Worm (Caenorhabditis elegans) whole organism, midembryonic: ENCODE measurements around the gene ser-7.
A peak's percentile ranks its signal among the peaks of the same experiment; 100 is the strongest.

Experiments used
- T22C8.4 ChIP-seq: fragments of 200-800 bp; sonication (Bioruptor generic); IDR thresholded peaks from 2 replicates; pipeline ENCODE4 v1.3.6; 2022; ENCODE audit warnings: missing genetic modification characterization, missing compliant biosample characterization
- cog-1 ChIP-seq: sonication (generic microtip); optimal IDR thresholded peaks from 2 replicates; lab custom pipeline; 2016; ENCODE audit warnings: missing genetic modification characterization, missing compliant biosample characterization
- flt-1 ChIP-seq: fragments of 200-800 bp; sonication (Bioruptor generic); IDR thresholded peaks from 2 replicates; pipeline ENCODE4 v1.3.6; 2022; ENCODE audit warnings: missing genetic modification characterization, missing compliant biosample characterization
- klf-2 ChIP-seq: fragments of 200-800 bp; sonication (Bioruptor generic); conservative IDR thresholded peaks from 2 replicates; pipeline ENCODE4 v1.3.6; 2022; ENCODE audit warnings: missing genetic modification reagents, missing genetic modification characterization, missing compliant biosample characterization
- med-1 ChIP-seq: sonication (generic microtip); optimal IDR thresholded peaks from 2 replicates; lab custom pipeline; 2017; ENCODE audit warnings: missing genetic modification characterization, mild to moderate bottlenecking, missing compliant biosample characterization, antibody characterized with exemption, missing genetic modification reagents; ENCODE audit not compliant: insufficient read depth
- ref-1 ChIP-seq: fragments of 200-800 bp; sonication (Bioruptor generic); conservative IDR thresholded peaks from 2 replicates; pipeline ENCODE4 v1.3.6; 2022; ENCODE audit warnings: missing genetic modification reagents, missing genetic modification characterization, missing compliant biosample characterization
- tab-1 ChIP-seq: fragments of 200-800 bp; sonication (Bioruptor generic); IDR thresholded peaks from 2 replicates; pipeline ENCODE4 v1.3.6; 2022; ENCODE audit warnings: missing genetic modification characterization, missing compliant biosample characterization
- ztf-23 ChIP-seq: fragments of 200-800 bp; sonication (Bioruptor generic); IDR thresholded peaks from 2 replicates; pipeline ENCODE4 v1.3.6; 2022; ENCODE audit warnings: missing genetic modification reagents, missing genetic modification characterization, missing compliant biosample characterization
- ztf-29 ChIP-seq: fragments of 200-800 bp; sonication (Bioruptor generic); IDR thresholded peaks from 2 replicates; pipeline ENCODE4 v1.3.6; 2022; ENCODE audit warnings: missing genetic modification reagents, missing genetic modification characterization, missing compliant biosample characterization

The ser-7 gene

ce11 chrX:2700649-2701048 is 27.3 kb downstream of the ser-7 start:
- no peak for TF ChIP-seq ref-1 (GFP tag; lab: Robert Waterston, UW)
- TF ChIP-seq med-1 (GFP tag; lab: Kevin White, UChicago) = no peak
- no peak for TF ChIP-seq T22C8.4
- peak; percentile 69; the same call in 1 of the 2 replicates for TF ChIP-seq ztf-29 (GFP tag; lab: Robert Waterston, UW)
- no peak for TF ChIP-seq flt-1 (GFP tag; lab: Robert Waterston, UW)
- TF ChIP-seq tab-1 (GFP tag; lab: Robert Waterston, UW) = no peak
- no peak for TF ChIP-seq cog-1 (tag; lab: Kevin White, UChicago)

- no peak for TF ChIP-seq T22C8.4
- no peak for TF ChIP-seq klf-2 (GFP tag; lab: Robert Waterston, UW)
- TF ChIP-seq ztf-23 (GFP tag; lab: Robert Waterston, UW) = no peak
- no peak for TF ChIP-seq med-1 (GFP tag; lab: Kevin White, UChicago)
- no peak for TF ChIP-seq cog-1 (tag; lab: Kevin White, UChicago)
- TF ChIP-seq ref-1 (GFP tag; lab: Robert Waterston, UW) = no peak
- TF ChIP-seq flt-1 (GFP tag; lab: Robert Waterston, UW) = no peak
These were observed 30.5 kb downstream of the ser-7 start for ce11 chrX:2703887-2704286.

- TF ChIP-seq tab-1 (GFP tag; lab: Robert Waterston, UW) = 0 out of 2 replicates have a peak, but pooled peaks have one; percentile 38
- TF ChIP-seq cog-1 (tag; lab: Kevin White, UChicago) = no peak
These were observed 31.6 kb downstream of the ser-7 start for ce11 chrX:2704768-2705486.

ce11 chrX:2705809-2706378 is 32.5 kb downstream of the ser-7 start, which contains the start of gene igcm-3:
igcm-3 (minus strand) TSS chrX:2705859.
- TF ChIP-seq flt-1 (GFP tag; lab: Robert Waterston, UW) (peak; percentile 64), T22C8.4 (no peak), ztf-29 (GFP tag; lab: Robert Waterston, UW) (0 out of 2 replicates have a peak, but pooled peaks have one; percentile 13), cog-1 (tag; lab: Kevin White, UChicago) (no peak), klf-2 (GFP tag; lab: Robert Waterston, UW) (peak; percentile 51; the same call in 1 of the 2 replicates)

- no peak for TF ChIP-seq ref-1 (GFP tag; lab: Robert Waterston, UW)
- TF ChIP-seq ztf-23 (GFP tag; lab: Robert Waterston, UW) = no peak
- no peak for TF ChIP-seq tab-1 (GFP tag; lab: Robert Waterston, UW)
- no peak for TF ChIP-seq cog-1 (tag; lab: Kevin White, UChicago)
- no peak for TF ChIP-seq ztf-29 (GFP tag; lab: Robert Waterston, UW)
- TF ChIP-seq T22C8.4 = no peak
- no peak for TF ChIP-seq med-1 (GFP tag; lab: Kevin White, UChicago)
- no peak for TF ChIP-seq flt-1 (GFP tag; lab: Robert Waterston, UW)
- TF ChIP-seq klf-2 (GFP tag; lab: Robert Waterston, UW) = no peak
These were observed 34.2 kb downstream of the ser-7 start for ce11 chrX:2707480-2708015.

ce11 chrX:2709183-2709582 is 35.8 kb downstream of the ser-7 start:
- TF ChIP-seq flt-1 (GFP tag; lab: Robert Waterston, UW) (no peak), med-1 (GFP tag; lab: Kevin White, UChicago) (no peak)

ce11 chrX:2712984-2713383 is 39.6 kb downstream of the ser-7 start:
- no peak for TF ChIP-seq T22C8.4
- no peak for TF ChIP-seq ref-1 (GFP tag; lab: Robert Waterston, UW)
- peak; percentile 26 for TF ChIP-seq cog-1 (tag; lab: Kevin White, UChicago)
- no peak for TF ChIP-seq med-1 (GFP tag; lab: Kevin White, UChicago)
- TF ChIP-seq ztf-23 (GFP tag; lab: Robert Waterston, UW) = no peak
- no peak for TF ChIP-seq flt-1 (GFP tag; lab: Robert Waterston, UW)
- no peak for TF ChIP-seq klf-2 (GFP tag; lab: Robert Waterston, UW)

- TF ChIP-seq ztf-23 (GFP tag; lab: Robert Waterston, UW) (no peak), T22C8.4 (no peak), klf-2 (GFP tag; lab: Robert Waterston, UW) (no peak), flt-1 (GFP tag; lab: Robert Waterston, UW) (no peak), tab-1 (GFP tag; lab: Robert Waterston, UW) (no peak), cog-1 (tag; lab: Kevin White, UChicago) (no peak)
These were observed 54.3 kb downstream of the ser-7 start for ce11 chrX:2727681-2728080.

- no peak for TF ChIP-seq tab-1 (GFP tag; lab: Robert Waterston, UW)
- TF ChIP-seq ztf-23 (GFP tag; lab: Robert Waterston, UW) = no peak
- TF ChIP-seq T22C8.4 = no peak
- TF ChIP-seq ref-1 (GFP tag; lab: Robert Waterston, UW) = no peak
- no peak for TF ChIP-seq ztf-29 (GFP tag; lab: Robert Waterston, UW)
- TF ChIP-seq klf-2 (GFP tag; lab: Robert Waterston, UW) = no peak
- no peak for TF ChIP-seq med-1 (GFP tag; lab: Kevin White, UChicago)
- no peak for TF ChIP-seq flt-1 (GFP tag; lab: Robert Waterston, UW)
- no peak for TF ChIP-seq cog-1 (tag; lab: Kevin White, UChicago)
These were observed 56.5 kb downstream of the ser-7 start for ce11 chrX:2729857-2730256.
